Fruit fly (Drosophila melanogaster) whole organism, embryonic: ENCODE data around the gene ohgt.
A peak's percentile ranks its signal among the peaks of the same experiment; 100 is the strongest.

Experiments used
- ATbp ChIP-seq: fragments of 200-800 bp; sonication (Bioruptor generic); optimal IDR thresholded peaks from 2 replicates; lab custom pipeline; 2017; ENCODE audit warnings: missing biosample characterization, mild to moderate bottlenecking, missing genetic modification characterization, missing genetic modification reagents
- Atf3 ChIP-seq: fragments of 200-800 bp; sonication (Bioruptor generic); optimal IDR thresholded peaks from 3 replicates; lab custom pipeline; 2016; ENCODE audit warnings: missing biosample characterization, missing genetic modification characterization
- Awh ChIP-seq: fragments of 200-800 bp; sonication (Bioruptor generic); IDR thresholded peaks from 2 replicates; pipeline ENCODE4, ENCODE4 v1.3.6; 2022; ENCODE audit warnings: missing biosample characterization, missing genetic modification characterization
- B-H1 ChIP-seq: fragments of 200-800 bp; sonication (Bioruptor generic); IDR thresholded peaks from 3 replicates; pipeline ENCODE4 v1.3.6; 2022; ENCODE audit warnings: missing biosample characterization, missing genetic modification characterization
- CG10321 ChIP-seq: fragments of 200-800 bp; sonication (Bioruptor generic); IDR thresholded peaks from 2 replicates; pipeline ENCODE4 v1.3.6; 2022; ENCODE audit warnings: missing biosample characterization, missing genetic modification characterization
- CG10431 ChIP-seq: fragments of 200-800 bp; sonication (Bioruptor generic); optimal IDR thresholded peaks from 3 replicates; lab custom pipeline; 2018; ENCODE audit warnings: missing biosample characterization, mild to moderate bottlenecking, missing genetic modification characterization
- CG10543 ChIP-seq: fragments of 200-800 bp; sonication (Bioruptor generic); optimal IDR thresholded peaks from 3 replicates; lab custom pipeline; 2017; ENCODE audit warnings: missing biosample characterization, mild to moderate bottlenecking, missing genetic modification characterization, moderate library complexity
- CG15269 ChIP-seq: fragments of 200-800 bp; sonication (Bioruptor generic); optimal IDR thresholded peaks from 2 replicates; lab custom pipeline; 2018; ENCODE audit warnings: missing biosample characterization, mild to moderate bottlenecking, missing genetic modification characterization, moderate library complexity
- CG16815 ChIP-seq: fragments of 200-800 bp; sonication (Bioruptor generic); optimal IDR thresholded peaks from 3 replicates; lab custom pipeline; 2017; ENCODE audit warnings: missing biosample characterization, mild to moderate bottlenecking, missing genetic modification characterization
- CG16863 ChIP-seq: fragments of 200-800 bp; sonication (Bioruptor generic); optimal IDR thresholded peaks from 3 replicates; lab custom pipeline; 2016; ENCODE audit warnings: missing biosample characterization, missing genetic modification characterization
- CG1832 ChIP-seq: fragments of 200-800 bp; sonication (Bioruptor generic); optimal IDR thresholded peaks from 2 replicates; lab custom pipeline; 2017; ENCODE audit warnings: missing biosample characterization, mild to moderate bottlenecking, missing genetic modification characterization, inconsistent platforms
- CG3065 ChIP-seq: fragments of 200-800 bp; sonication (Bioruptor generic); optimal IDR thresholded peaks from 2 replicates; lab custom pipeline; 2016; ENCODE audit warnings: missing biosample characterization, missing genetic modification characterization
- CG34376 ChIP-seq: fragments of 200-800 bp; sonication (Bioruptor generic); optimal IDR thresholded peaks from 2 replicates; lab custom pipeline; 2018; ENCODE audit warnings: missing biosample characterization, mild to moderate bottlenecking, missing genetic modification characterization
- CG4617 ChIP-seq: fragments of 200-800 bp; sonication (Bioruptor generic); optimal IDR thresholded peaks from 3 replicates; lab custom pipeline; 2016; ENCODE audit warnings: missing biosample characterization, missing genetic modification characterization, borderline replicate concordance
- CG4730 ChIP-seq: fragments of 200-800 bp; sonication (Bioruptor generic); IDR thresholded peaks from 2 replicates; pipeline ENCODE4 v1.3.6; 2022; ENCODE audit warnings: missing biosample characterization, missing genetic modification characterization
- CG6791 ChIP-seq: fragments of 200-800 bp; sonication (Bioruptor generic); IDR thresholded peaks from 3 replicates; pipeline ENCODE4 v1.3.6; 2022; ENCODE audit warnings: missing biosample characterization, missing genetic modification characterization; ENCODE audit not compliant: partially characterized antibody
- CG6854 ChIP-seq: fragments of 200-800 bp; sonication (Bioruptor generic); optimal IDR thresholded peaks from 3 replicates; lab custom pipeline; 2017; ENCODE audit warnings: missing biosample characterization, mild to moderate bottlenecking, missing genetic modification characterization
- CG7271 ChIP-seq: fragments of 200-800 bp; sonication (Bioruptor generic); optimal IDR thresholded peaks from 2 replicates; lab custom pipeline; 2018; ENCODE audit warnings: missing biosample characterization, mild to moderate bottlenecking, missing genetic modification characterization, moderate library complexity
- CG7839 ChIP-seq: fragments of 200-800 bp; sonication (Bioruptor generic); optimal IDR thresholded peaks from 3 replicates; lab custom pipeline; 2018; ENCODE audit warnings: missing biosample characterization, mild to moderate bottlenecking, missing genetic modification characterization, moderate library complexity
- CG7987 ChIP-seq: fragments of 200-800 bp; sonication (Bioruptor generic); optimal IDR thresholded peaks from 2 replicates; lab custom pipeline; 2018; ENCODE audit warnings: missing biosample characterization, mild to moderate bottlenecking, missing genetic modification characterization, moderate library complexity
- CG9215 ChIP-seq: fragments of 200-800 bp; sonication (Bioruptor generic); IDR thresholded peaks from 2 replicates; pipeline ENCODE4 v1.3.6; 2022; ENCODE audit warnings: missing biosample characterization, missing genetic modification characterization
- CG9817 ChIP-seq: fragments of 200-800 bp; sonication (Bioruptor generic); optimal IDR thresholded peaks from 2 replicates; lab custom pipeline; 2018; ENCODE audit warnings: missing biosample characterization, mild to moderate bottlenecking, missing genetic modification characterization, moderate library complexity
- Dad ChIP-seq: fragments of 200-800 bp; sonication (Bioruptor generic); optimal IDR thresholded peaks from 3 replicates; lab custom pipeline; 2016; ENCODE audit warnings: missing biosample characterization, missing genetic modification characterization
- Deaf1 ChIP-seq: fragments of 200-800 bp; optimal IDR thresholded peaks from 3 replicates; lab custom pipeline; 2019; ENCODE audit warnings: missing biosample characterization, mild to moderate bottlenecking, missing genetic modification characterization, moderate library complexity
- GATAe ChIP-seq: fragments of 200-800 bp; sonication (Bioruptor generic); conservative IDR thresholded peaks from 2 replicates; pipeline ENCODE4 v1.3.6; 2022; ENCODE audit warnings: missing biosample characterization, missing genetic modification characterization
- Hey ChIP-seq: fragments of 200-800 bp; sonication (Bioruptor generic); optimal IDR thresholded peaks from 3 replicates; lab custom pipeline; 2018; ENCODE audit warnings: missing biosample characterization, mild to moderate bottlenecking, missing genetic modification characterization
- HmgZ ChIP-seq: fragments of 200-800 bp; sonication (Bioruptor generic); optimal IDR thresholded peaks from 2 replicates; lab custom pipeline; 2018; ENCODE audit warnings: missing biosample characterization, mild to moderate bottlenecking, missing genetic modification characterization
- Hmx ChIP-seq: fragments of 200-800 bp; sonication (Bioruptor generic); optimal IDR thresholded peaks from 2 replicates; lab custom pipeline; 2016; ENCODE audit warnings: missing biosample characterization, missing genetic modification characterization
- Hr39 ChIP-seq: fragments of >200 bp; optimal IDR thresholded peaks from 2 replicates; lab custom pipeline; 2017
- NFAT ChIP-seq: fragments of 200-800 bp; sonication (Bioruptor generic); IDR thresholded peaks from 2 replicates; pipeline ENCODE4 v1.3.6; 2022; ENCODE audit warnings: missing biosample characterization, missing genetic modification characterization
- Poxn ChIP-seq: fragments of 200-800 bp; sonication (Bioruptor generic); IDR thresholded peaks from 2 replicates; pipeline ENCODE4 v1.3.6; 2022; ENCODE audit warnings: missing biosample characterization, missing genetic modification characterization
- Six4 ChIP-seq: fragments of 200-800 bp; sonication (Bioruptor generic); optimal IDR thresholded peaks from 2 replicates; lab custom pipeline; 2016; ENCODE audit warnings: missing biosample characterization, missing genetic modification characterization
- Taf1 ChIP-seq: fragments of 200-800 bp; sonication (Bioruptor generic); IDR thresholded peaks from 2 replicates; pipeline ENCODE4 v1.3.6; 2022; ENCODE audit warnings: missing biosample characterization, missing genetic modification characterization
- Vsx1 ChIP-seq: fragments of 200-800 bp; sonication (Bioruptor generic); optimal IDR thresholded peaks from 2 replicates; lab custom pipeline; 2017; ENCODE audit warnings: missing biosample characterization, mild to moderate bottlenecking, missing genetic modification characterization, missing genetic modification reagents
- al ChIP-seq: fragments of 200-800 bp; sonication (Bioruptor generic); IDR thresholded peaks from 2 replicates; pipeline ENCODE4 v1.3.6; 2022; ENCODE audit warnings: missing biosample characterization, missing genetic modification characterization
- cad ChIP-seq: fragments of >200 bp; optimal IDR thresholded peaks from 2 replicates; lab custom pipeline; 2017; ENCODE audit warnings: missing biosample characterization, missing genetic modification characterization
- caup ChIP-seq: fragments of 200-800 bp; sonication (Bioruptor generic); optimal IDR thresholded peaks from 3 replicates; lab custom pipeline; 2017; ENCODE audit warnings: missing biosample characterization, mild to moderate bottlenecking, missing genetic modification characterization, moderate library complexity; ENCODE audit not compliant: severe bottlenecking
- cwo ChIP-seq: fragments of 200-800 bp; sonication (Bioruptor generic); optimal IDR thresholded peaks from 3 replicates; lab custom pipeline; 2017; ENCODE audit warnings: missing biosample characterization, missing genetic modification characterization, mild to moderate bottlenecking, moderate library complexity, missing genetic modification reagents
- dpn ChIP-seq, 2 experiments: fragments of 200-800 bp; sonication (Bioruptor generic); optimal IDR thresholded peaks; 3 replicates each; lab custom pipeline; 2016; ENCODE audit warnings: missing biosample characterization in 2 of 2, missing genetic modification characterization in 2 of 2
- ewg ChIP-seq: fragments of 200-800 bp; sonication (Bioruptor generic); optimal IDR thresholded peaks from 3 replicates; lab custom pipeline; 2017; ENCODE audit warnings: mild to moderate bottlenecking, missing biosample characterization, missing genetic modification reagents, missing genetic modification characterization
- ham ChIP-seq: fragments of 200-800 bp; sonication (Bioruptor generic); IDR thresholded peaks from 2 replicates; pipeline ENCODE4 v1.3.6; 2022; ENCODE audit warnings: missing biosample characterization, missing genetic modification characterization
- hth ChIP-seq: fragments of >200 bp; optimal IDR thresholded peaks from 2 replicates; lab custom pipeline; 2017; ENCODE audit warnings: inconsistent platforms
- jing ChIP-seq: fragments of 200-800 bp; sonication (Bioruptor generic); optimal IDR thresholded peaks from 2 replicates; lab custom pipeline; 2018; ENCODE audit warnings: missing biosample characterization, mild to moderate bottlenecking, missing genetic modification characterization
- jumu ChIP-seq: fragments of 200-800 bp; sonication (Bioruptor generic); optimal IDR thresholded peaks from 3 replicates; lab custom pipeline; 2016; ENCODE audit warnings: missing biosample characterization, missing genetic modification characterization
- lab ChIP-seq: fragments of 200-800 bp; sonication (Bioruptor generic); optimal IDR thresholded peaks from 3 replicates; lab custom pipeline; 2017; ENCODE audit warnings: missing biosample characterization, missing genetic modification characterization, mild to moderate bottlenecking, moderate library complexity, missing genetic modification reagents
- mirr ChIP-seq: fragments of 200-800 bp; sonication (Bioruptor generic); optimal IDR thresholded peaks from 3 replicates; lab custom pipeline; 2018; ENCODE audit warnings: missing biosample characterization, mild to moderate bottlenecking, missing genetic modification characterization
- nau ChIP-seq: fragments of 200-800 bp; sonication (Bioruptor generic); optimal IDR thresholded peaks from 3 replicates; lab custom pipeline; 2017; ENCODE audit warnings: missing biosample characterization, mild to moderate bottlenecking, missing genetic modification characterization, missing genetic modification reagents
- oc ChIP-seq: fragments of 200-800 bp; sonication (Bioruptor generic); optimal IDR thresholded peaks from 2 replicates; lab custom pipeline; 2018; ENCODE audit warnings: missing biosample characterization, mild to moderate bottlenecking, missing genetic modification characterization, moderate library complexity
- rib ChIP-seq: fragments of 200-800 bp; sonication (Bioruptor generic); IDR thresholded peaks from 2 replicates; pipeline ENCODE4 v1.3.6; 2022; ENCODE audit warnings: missing biosample characterization, missing genetic modification characterization
- sd ChIP-seq: fragments of 200-800 bp; sonication (Bioruptor generic); optimal IDR thresholded peaks from 3 replicates; lab custom pipeline; 2018; ENCODE audit warnings: missing biosample characterization, mild to moderate bottlenecking, missing genetic modification characterization, moderate library complexity
- sens ChIP-seq: fragments of 200-800 bp; sonication (Bioruptor generic); peaks from one replicate; lab custom pipeline; 2016; ENCODE audit warnings: missing biosample characterization, missing genetic modification characterization
- so ChIP-seq: fragments of 200-800 bp; sonication (Bioruptor generic); IDR thresholded peaks from 3 replicates; pipeline ENCODE4 v1.3.6; 2022; ENCODE audit warnings: missing biosample characterization, missing genetic modification characterization
- sug ChIP-seq: fragments of 200-800 bp; optimal IDR thresholded peaks from 2 replicates; lab custom pipeline; 2019; ENCODE audit warnings: missing biosample characterization, mild to moderate bottlenecking, missing genetic modification characterization, moderate library complexity
- toy ChIP-seq: fragments of 200-800 bp; sonication (Bioruptor generic); IDR thresholded peaks from 2 replicates; pipeline ENCODE4 v1.3.6; 2022; ENCODE audit warnings: missing biosample characterization, missing genetic modification characterization

The ohgt gene

dm6 chr3R:10035765-10036164, 13.2 kb upstream of the ohgt start (continued):
- TF ChIP-seq sug (peak; percentile 90), jing (GFP tag; lab: Kevin White, UChicago) (no peak), cad (no peak), dpn (GFP tag; optimal IDR thresholded peaks at IDR 0.05; lab: Kevin White, UChicago) (no peak), CG16863 (GFP tag; lab: Kevin White, UChicago) (no peak), jumu (GFP tag; lab: Kevin White, UChicago) (no peak), CG4730 (GFP tag; lab: Robert Waterston, UW) (no peak), CG4617 (GFP tag; lab: Kevin White, UChicago) (no peak), toy (GFP tag; lab: Robert Waterston, UW) (no peak), NFAT (no peak), nau (GFP tag; lab: Kevin White, UChicago) (no peak), CG6791 (GFP tag; lab: Robert Waterston, UW) (no peak), CG9215 (no peak), Awh (0 out of 2 replicates have a peak, but pooled peaks have one; percentile 36), B-H1 (GFP tag; lab: Robert Waterston, UW) (no peak), sens (GFP tag; lab: Kevin White, UChicago) (no peak), hth (lab: Kevin White, UChicago) (no peak), rib (GFP tag; lab: Robert Waterston, UW) (0 out of 2 replicates have a peak, but pooled peaks have one; percentile 13), HmgZ (peak; percentile 1), Dad (GFP tag; lab: Kevin White, UChicago) (no peak), CG10431 (GFP tag; lab: Kevin White, UChicago) (no peak), ATbp (GFP tag; lab: Kevin White, UChicago) (no peak), CG9817 (no peak), CG10543 (GFP tag; lab: Kevin White, UChicago) (peak; percentile 36), Vsx1 (GFP tag; lab: Kevin White, UChicago) (peak; percentile 37), CG10321 (GFP tag; lab: Robert Waterston, UW) (no peak), sd (peak; percentile 53), ewg (GFP tag; lab: Kevin White, UChicago) (no peak), mirr (GFP tag; lab: Kevin White, UChicago) (peak; percentile 95), GATAe (GFP tag; lab: Robert Waterston, UW) (peak; percentile 71), Hr39 (lab: Kevin White, UChicago) (no peak), CG16815 (no peak), CG3065 (GFP tag; lab: Kevin White, UChicago) (no peak), Taf1 (GFP tag; lab: Robert Waterston, UW) (no peak), ham (GFP tag; lab: Robert Waterston, UW) (no peak), lab (GFP tag; lab: Kevin White, UChicago) (peak; percentile 74), Hey (peak; percentile 68), al (GFP tag; lab: Robert Waterston, UW) (no peak), Deaf1 (tag; lab: Kevin White, UChicago) (peak; percentile 1), cwo (peak; percentile 58), CG34376 (peak; percentile 67), CG7987 (peak; percentile 8), Six4 (GFP tag; lab: Kevin White, UChicago) (no peak)
- TF ChIP-seq, all 482 proteins: peak for 24

- TF ChIP-seq CG6854 (GFP tag; lab: Kevin White, UChicago) (no peak), Taf1 (GFP tag; lab: Robert Waterston, UW) (no peak), CG1832 (no peak), CG7271 (tag; lab: Kevin White, UChicago) (no peak), CG7839 (tag; lab: Kevin White, UChicago) (no peak), Poxn (GFP tag; lab: Robert Waterston, UW) (no peak), caup (GFP tag; lab: Kevin White, UChicago) (no peak), so (GFP tag; lab: Robert Waterston, UW) (no peak), CG15269 (tag; lab: Kevin White, UChicago) (no peak), Atf3 (GFP tag; lab: Kevin White, UChicago) (no peak), oc (tag; lab: Kevin White, UChicago) (no peak), Hmx (GFP tag; lab: Kevin White, UChicago) (no peak)
These were observed 9.8 kb upstream of the ohgt start for dm6 chr3R:10039188-10039587.
